Fruit fly (Drosophila melanogaster): Measurements from ENCODE around the gene eIF4EHP.

The eIF4EHP gene

DNA sequence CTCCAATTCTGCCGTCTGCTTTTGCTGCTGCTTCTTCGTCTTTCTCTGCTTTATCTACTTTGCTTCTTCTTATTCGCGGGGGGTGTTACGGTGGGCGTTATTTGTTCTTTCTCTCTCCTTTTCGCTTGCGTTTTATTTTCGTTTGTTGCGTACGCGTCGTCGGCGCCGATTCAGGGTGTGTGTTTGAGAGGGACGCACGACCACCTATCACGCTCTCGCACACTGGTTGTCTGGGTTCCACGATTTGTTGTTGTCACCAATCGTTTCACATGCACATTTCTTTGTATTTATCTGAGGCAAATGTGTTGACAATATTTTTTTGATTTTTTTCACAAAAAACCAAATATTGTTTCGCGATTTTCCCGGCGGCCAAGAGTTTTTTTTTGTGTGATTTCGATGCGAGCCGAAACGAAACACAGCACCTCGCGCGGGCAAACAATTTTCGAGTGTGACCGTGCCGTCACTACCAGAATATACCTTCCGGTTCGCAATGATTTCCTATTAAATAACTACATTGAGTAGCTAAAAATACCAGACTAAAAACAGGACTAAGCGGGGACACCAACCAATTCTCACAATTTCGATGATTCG, 3.4 kb downstream of the eIF4EHP start, which contains the start of gene Syx1A (continued):
- TF ChIP-seq CG10565 (GFP tag; optimal IDR thresholded peaks at IDR 0.05) (no peak), fd102C (GFP tag; optimal IDR thresholded peaks at IDR 0.05) (no peak), D19B (GFP tag; optimal IDR thresholded peaks at IDR 0.05) (no peak), CG3847 (GFP tag; IDR thresholded peaks at IDR 0.05) (no peak), Mrtf (GFP tag; IDR thresholded peaks at IDR 0.05) (no peak), ind (GFP tag; optimal IDR thresholded peaks at IDR 0.05) (no peak), cad (GFP tag; optimal IDR thresholded peaks at IDR 0.05) (no peak), CG15269 (tag; optimal IDR thresholded peaks at IDR 0.05) (peak; percentile 33), Oaz (GFP tag; IDR thresholded peaks at IDR 0.05) (no peak), Ets97D (GFP tag; optimal IDR thresholded peaks at IDR 0.05) (peak; percentile 74), CG14667 (GFP tag; IDR thresholded peaks at IDR 0.05) (no peak), Mad (GFP tag; optimal IDR thresholded peaks at IDR 0.05) (peak; percentile 0), lov (optimal IDR thresholded peaks at IDR 0.05) (no peak), lov (GFP tag; IDR thresholded peaks at IDR 0.05) (no peak), CG6175 (GFP tag; IDR thresholded peaks at IDR 0.05) (no peak), CG7987 (GFP tag; optimal IDR thresholded peaks at IDR 0.05) (no peak), emc (GFP tag; optimal IDR thresholded peaks at IDR 0.05) (no peak), gfzf (GFP tag; optimal IDR thresholded peaks at IDR 0.05) (peak; percentile 97), MBD-R2 (GFP tag; IDR thresholded peaks at IDR 0.05) (no peak), h (optimal IDR thresholded peaks at IDR 0.05) (no peak), zen (tag; optimal IDR thresholded peaks at IDR 0.05) (peak; percentile 34), unpg (GFP tag; optimal IDR thresholded peaks at IDR 0.05) (peak; percentile 11), CG14014 (GFP tag; IDR thresholded peaks at IDR 0.05) (no peak), croc (GFP tag; conservative IDR thresholded peaks at IDR 0.05) (no peak), Hey (tag; optimal IDR thresholded peaks at IDR 0.05) (no peak), odd (GFP tag; optimal IDR thresholded peaks at IDR 0.05) (peak; percentile 34), Kr (GFP tag; optimal IDR thresholded peaks at IDR 0.05) (no peak), CG5953 (GFP tag; IDR thresholded peaks at IDR 0.05) (no peak), caup (GFP tag; optimal IDR thresholded peaks at IDR 0.05; ENCODE audit: severe bottlenecking) (peak; percentile 28), da (GFP tag; optimal IDR thresholded peaks at IDR 0.05) (no peak), gem (tag; optimal IDR thresholded peaks at IDR 0.05) (no peak), CG2678 (tag; optimal IDR thresholded peaks at IDR 0.05) (peak; percentile 19), Fer3 (tag; optimal IDR thresholded peaks at IDR 0.05) (peak; percentile 15), Nf-YC (tag; optimal IDR thresholded peaks at IDR 0.05) (peak; percentile 44), vnd (GFP tag; IDR thresholded peaks at IDR 0.05; ENCODE audit: partially characterized antibody) (no peak), Atf6 (GFP tag; IDR thresholded peaks at IDR 0.05) (no peak), Vsx1 (GFP tag; optimal IDR thresholded peaks at IDR 0.05) (no peak), oc (tag; optimal IDR thresholded peaks at IDR 0.05) (no peak), HHEX (GFP tag; optimal IDR thresholded peaks at IDR 0.05) (peak; percentile 13), E2f1 (GFP tag; IDR thresholded peaks at IDR 0.05) (no peak), CTCF (GFP tag; optimal IDR thresholded peaks at IDR 0.05) (peak; percentile 44), CG2120 (GFP tag; optimal IDR thresholded peaks at IDR 0.05) (peak; percentile 22), so (GFP tag; IDR thresholded peaks at IDR 0.05) (no peak), CG2116 (GFP tag; optimal IDR thresholded peaks at IDR 0.05) (peak; percentile 5), Eip74EF (GFP tag; optimal IDR thresholded peaks at IDR 0.05) (no peak), twi (tag; optimal IDR thresholded peaks at IDR 0.05) (no peak), tll (GFP tag; optimal IDR thresholded peaks at IDR 0.05) (no peak), br (optimal IDR thresholded peaks at IDR 0.05) (no peak), CG13287 (GFP tag; IDR thresholded peaks at IDR 0.05; ENCODE audit: partially characterized antibody) (no peak), CG2875 (GFP tag; optimal IDR thresholded peaks at IDR 0.05) (peak; percentile 3), GATAe (GFP tag; conservative IDR thresholded peaks at IDR 0.05) (no peak), wdn (GFP tag; IDR thresholded peaks at IDR 0.05) (no peak)
